Worm (Caenorhabditis elegans): ENCODE data around the gene fbxa-158.
A peak's percentile ranks its signal among the peaks of the same experiment; 100 is the strongest.
"Not testable (repeated sequence)": the region's sequence is repeated elsewhere in the genome, so short reads cannot be mapped to it uniquely, and the experiment has no call there.

Gene fbxa-158

DNA sequence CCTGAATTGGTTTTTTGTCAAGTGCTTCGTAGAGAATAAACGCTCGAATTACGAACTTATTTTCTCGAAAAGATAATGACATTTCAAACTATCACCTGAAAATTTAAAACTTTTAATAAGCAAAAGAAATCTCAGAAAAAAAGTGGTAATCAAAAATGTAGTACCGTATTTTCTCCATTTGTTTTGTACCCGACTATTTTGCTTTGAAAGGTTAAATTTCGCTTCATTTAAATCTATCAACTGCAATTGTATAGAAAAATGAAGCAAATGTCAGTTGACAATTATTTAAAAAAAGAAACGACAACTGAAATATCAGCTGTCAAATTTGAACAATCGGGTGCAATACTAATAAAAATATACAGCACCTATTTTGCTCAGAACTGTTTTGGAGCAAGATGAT is at the start of gene fbxa-158:
Gene fbxa-158, minus strand, starts transcription at position 101 of the 400 bp plus-strand sequence.
- TF ChIP-seq ref-1 (GFP tag; conservative IDR thresholded peaks at IDR 0.05) (no peak), klf-2 (GFP tag; conservative IDR thresholded peaks at IDR 0.05) (no peak), tab-1 (GFP tag; IDR thresholded peaks at IDR 0.05) (no peak), cog-1 (tag; optimal IDR thresholded peaks at IDR 0.05) (no peak), ztf-29 (GFP tag; IDR thresholded peaks at IDR 0.05) (no peak), flt-1 (GFP tag; IDR thresholded peaks at IDR 0.05) (no peak), T22C8.4 (GFP tag; IDR thresholded peaks at IDR 0.05) (no peak), med-1 (GFP tag; optimal IDR thresholded peaks at IDR 0.05; ENCODE audit: insufficient read depth) (no peak), ztf-23 (GFP tag; IDR thresholded peaks at IDR 0.05) (no peak)

DNA sequence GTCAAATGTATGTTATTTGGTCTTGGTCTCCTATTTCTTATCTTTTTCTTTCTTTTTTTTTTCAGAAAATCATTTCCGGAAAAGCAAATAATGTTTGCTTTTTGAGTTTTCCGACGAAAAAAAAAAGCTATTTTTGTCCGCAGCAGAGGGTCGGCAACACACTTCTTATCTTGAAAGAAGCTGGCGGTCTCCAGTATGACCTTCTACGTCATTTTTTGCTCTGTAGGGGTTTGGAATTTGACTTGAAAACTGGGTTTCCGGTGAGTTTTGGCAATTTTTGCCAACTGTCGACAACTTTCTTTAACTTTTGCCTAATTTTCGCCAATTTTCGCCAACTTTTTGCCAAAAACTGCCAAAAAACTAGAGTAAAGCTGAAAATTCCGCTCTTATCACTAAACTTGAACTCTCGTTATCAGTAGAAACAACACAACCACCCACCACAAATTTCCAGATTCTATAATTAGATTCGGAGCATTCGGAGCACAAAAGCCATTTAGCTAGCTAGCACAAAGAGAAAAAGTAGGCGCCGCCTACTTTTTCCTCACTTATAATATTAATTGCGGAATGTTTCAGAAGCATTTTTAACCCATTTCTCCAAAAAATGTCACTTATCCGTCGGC is 49.3 kb upstream of the fbxa-158 start, which contains the start of gene nhx-6:
Gene nhx-6, plus strand, starts transcription at position 570 of the 620 bp plus-strand sequence.
- no peak for TF ChIP-seq ref-1 (GFP tag; conservative IDR thresholded peaks at IDR 0.05)

- no peak for TF ChIP-seq med-1 (GFP tag; optimal IDR thresholded peaks at IDR 0.05; ENCODE audit: insufficient read depth)
- no peak for TF ChIP-seq T22C8.4 (GFP tag; IDR thresholded peaks at IDR 0.05)
- no peak for TF ChIP-seq klf-2 (GFP tag; conservative IDR thresholded peaks at IDR 0.05)
- no peak for TF ChIP-seq ref-1 (GFP tag; conservative IDR thresholded peaks at IDR 0.05)
- TF ChIP-seq flt-1 (GFP tag; IDR thresholded peaks at IDR 0.05), result no peak
- TF ChIP-seq cog-1 (tag; optimal IDR thresholded peaks at IDR 0.05), result no peak
- TF ChIP-seq tab-1 (GFP tag; IDR thresholded peaks at IDR 0.05), result no peak
- TF ChIP-seq ztf-23 (GFP tag; IDR thresholded peaks at IDR 0.05), result no peak
- TF ChIP-seq ztf-29 (GFP tag; IDR thresholded peaks at IDR 0.05), result no peak
Measured at ce11 chrII:1668913-1669312, 47.8 kb upstream of the fbxa-158 start, which contains the start of gene srw-97. Gene srw-97 (minus strand): TSS chrII:1669013.

DNA sequence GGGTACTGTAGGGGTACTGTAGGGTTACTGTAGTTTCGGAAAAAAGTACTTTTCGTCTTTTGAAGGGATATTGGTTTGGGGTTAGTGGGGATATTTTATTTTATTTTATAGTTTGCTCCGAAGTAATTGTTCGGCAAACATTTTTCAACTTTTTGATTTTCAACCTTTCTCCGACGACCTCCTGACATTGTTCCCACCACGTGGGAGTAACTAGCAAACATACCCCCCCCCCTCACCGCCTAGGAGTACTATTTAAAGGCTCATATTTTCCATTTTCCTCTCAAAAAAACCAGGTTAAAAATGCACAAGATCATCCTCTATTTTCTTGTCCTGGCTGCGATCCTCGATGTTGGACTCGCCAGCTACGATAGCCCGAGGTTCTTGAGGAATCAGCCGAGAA is 44.9 kb upstream of the fbxa-158 start, which contains the start of gene srlf-29:
Gene srlf-29, plus strand, starts transcription at position 301 of the 400 bp plus-strand sequence.
- TF ChIP-seq flt-1 (GFP tag; IDR thresholded peaks at IDR 0.05) (no peak), cog-1 (tag; optimal IDR thresholded peaks at IDR 0.05) (no peak), ztf-23 (GFP tag; IDR thresholded peaks at IDR 0.05) (no peak), tab-1 (GFP tag; IDR thresholded peaks at IDR 0.05) (no peak), ztf-29 (GFP tag; IDR thresholded peaks at IDR 0.05) (no peak)

DNA sequence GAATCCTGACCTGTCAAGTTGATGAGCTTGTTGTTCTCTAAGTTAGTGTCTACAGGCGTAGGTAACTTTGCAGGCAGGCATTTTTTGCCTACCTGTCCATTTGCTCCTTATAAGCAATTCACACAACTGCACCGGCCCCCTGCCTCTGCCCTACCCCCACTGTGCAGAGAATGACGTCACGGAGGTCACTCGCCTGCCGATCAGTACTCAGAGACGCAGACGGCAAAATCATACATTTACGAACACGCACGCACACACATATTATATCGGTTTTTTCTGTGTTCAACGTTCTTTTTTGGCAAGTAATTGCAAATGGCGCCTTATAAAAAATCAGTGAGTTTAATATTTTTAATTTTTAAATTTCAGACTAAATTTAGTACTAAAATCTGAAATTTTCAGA is 42.4 kb upstream of the fbxa-158 start, which contains the start of gene duxl-1:
Gene duxl-1, plus strand, starts transcription at position 184 of the 400 bp plus-strand sequence.
- TF ChIP-seq ref-1 (GFP tag; conservative IDR thresholded peaks at IDR 0.05) (0 out of 2 replicates have a peak, but pooled peaks have one; percentile 17), tab-1 (GFP tag; IDR thresholded peaks at IDR 0.05) (no peak)

- TF ChIP-seq cog-1 (tag; optimal IDR thresholded peaks at IDR 0.05), result no peak
- no peak for TF ChIP-seq klf-2 (GFP tag; conservative IDR thresholded peaks at IDR 0.05)
- TF ChIP-seq ztf-29 (GFP tag; IDR thresholded peaks at IDR 0.05), result no peak
- no peak for TF ChIP-seq tab-1 (GFP tag; IDR thresholded peaks at IDR 0.05)
- no peak for TF ChIP-seq med-1 (GFP tag; optimal IDR thresholded peaks at IDR 0.05; ENCODE audit: insufficient read depth)
Measured at ce11 chrII:1662881-1663280, 41.8 kb upstream of the fbxa-158 start, which contains the start of gene ZC204.14. Gene ZC204.14 (minus strand): TSS chrII:1662949.

- TF ChIP-seq med-1 (GFP tag; optimal IDR thresholded peaks at IDR 0.05; ENCODE audit: insufficient read depth); cog-1 (tag; optimal IDR thresholded peaks at IDR 0.05); flt-1 (GFP tag; IDR thresholded peaks at IDR 0.05): not testable (repeated sequence)
Measured at ce11 chrII:1660888-1661287, 39.8 kb upstream of the fbxa-158 start, which contains the start of gene ZC204.13. Gene ZC204.13 (minus strand): TSS chrII:1660988.

- TF ChIP-seq ref-1 (GFP tag; conservative IDR thresholded peaks at IDR 0.05), result no peak
- TF ChIP-seq klf-2 (GFP tag; conservative IDR thresholded peaks at IDR 0.05), result no peak
- TF ChIP-seq ztf-29 (GFP tag; IDR thresholded peaks at IDR 0.05), result no peak
- TF ChIP-seq ztf-23 (GFP tag; IDR thresholded peaks at IDR 0.05), result no peak
- no peak for TF ChIP-seq flt-1 (GFP tag; IDR thresholded peaks at IDR 0.05)
- TF ChIP-seq tab-1 (GFP tag; IDR thresholded peaks at IDR 0.05), result no peak
- TF ChIP-seq cog-1 (tag; optimal IDR thresholded peaks at IDR 0.05), result no peak
- no peak for TF ChIP-seq T22C8.4 (GFP tag; IDR thresholded peaks at IDR 0.05)
- TF ChIP-seq med-1 (GFP tag; optimal IDR thresholded peaks at IDR 0.05; ENCODE audit: insufficient read depth), result no peak
Measured at ce11 chrII:1657202-1657601, 36.1 kb upstream of the fbxa-158 start, which contains the start of gene ZC204.12. Gene ZC204.12 (minus strand): TSS chrII:1657302.

- TF ChIP-seq klf-2 (GFP tag; conservative IDR thresholded peaks at IDR 0.05) (no peak), tab-1 (GFP tag; IDR thresholded peaks at IDR 0.05) (no peak), flt-1 (GFP tag; IDR thresholded peaks at IDR 0.05) (no peak), T22C8.4 (GFP tag; IDR thresholded peaks at IDR 0.05) (no peak), cog-1 (tag; optimal IDR thresholded peaks at IDR 0.05) (no peak), med-1 (GFP tag; optimal IDR thresholded peaks at IDR 0.05; ENCODE audit: insufficient read depth) (no peak), ref-1 (GFP tag; conservative IDR thresholded peaks at IDR 0.05) (no peak), ztf-23 (GFP tag; IDR thresholded peaks at IDR 0.05) (no peak)
Measured at ce11 chrII:1654917-1655316, 33.8 kb upstream of the fbxa-158 start, which contains the start of gene btb-12. Gene btb-12 (plus strand): TSS chrII:1655217.

DNA sequence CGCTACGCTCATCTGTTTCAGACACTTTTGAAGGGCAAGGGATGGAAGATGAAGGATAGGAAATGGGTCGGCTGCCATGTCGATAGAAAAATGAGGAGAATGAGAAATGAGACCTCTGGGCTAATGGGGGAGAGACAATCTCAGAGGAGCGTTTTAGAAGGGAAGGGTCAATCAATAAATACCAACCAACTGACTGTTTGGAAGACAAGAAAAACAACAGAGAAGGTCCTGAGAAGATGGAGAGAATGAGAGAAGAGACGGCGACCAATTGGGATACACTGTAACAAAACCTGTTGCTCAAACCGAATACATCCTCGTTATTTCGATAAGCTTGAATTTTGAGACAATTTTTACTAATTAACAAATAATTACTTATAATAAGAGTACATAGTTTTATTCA is 32.3 kb upstream of the fbxa-158 start, which contains the start of gene fbxb-15:
Gene fbxb-15, minus strand, starts transcription at position 101 of the 400 bp plus-strand sequence.
- no peak for TF ChIP-seq klf-2 (GFP tag; conservative IDR thresholded peaks at IDR 0.05)
- TF ChIP-seq ref-1 (GFP tag; conservative IDR thresholded peaks at IDR 0.05), result no peak
- no peak for TF ChIP-seq med-1 (GFP tag; optimal IDR thresholded peaks at IDR 0.05; ENCODE audit: insufficient read depth)
- no peak for TF ChIP-seq ztf-29 (GFP tag; IDR thresholded peaks at IDR 0.05)

Data from whole organism, midembryonic.